Worm (Caenorhabditis elegans): ENCODE results near the gene C23H5.12.

The C23H5.12 gene

ce11 chrIV:2149247-2149756 is 16.0 kb downstream of the C23H5.12 start, which contains the start of gene C54E4.5 (continued):
- TF ChIP-seq alr-1 (tag; optimal IDR thresholded peaks at IDR 0.05; ENCODE audit: borderline replicate concordance) (no peak), nhr-71 (tag; optimal IDR thresholded peaks at IDR 0.05) (peak; percentile 44), tlp-1 (tag; optimal IDR thresholded peaks at IDR 0.05) (no peak), ceh-90 (tag; optimal IDR thresholded peaks at IDR 0.05) (no peak), rnt-1 (tag; optimal IDR thresholded peaks at IDR 0.05) (peak; percentile 3), unc-130 (tag; optimal IDR thresholded peaks at IDR 0.05) (no peak)

ce11 chrIV:2156239-2156638 is 23.0 kb downstream of the C23H5.12 start:
- TF ChIP-seq nhr-90 (tag; optimal IDR thresholded peaks at IDR 0.05; ENCODE audit: poor library complexity) (no peak), nhr-28 (tag; optimal IDR thresholded peaks at IDR 0.05) (no peak), lin-35 (GFP tag; optimal IDR thresholded peaks at IDR 0.05) (no peak), nhr-85 (tag) (no peak), fkh-10 (GFP tag; optimal IDR thresholded peaks at IDR 0.05) (no peak), dsc-1 (tag; optimal IDR thresholded peaks at IDR 0.05) (no peak), ces-1 (GFP tag; optimal IDR thresholded peaks at IDR 0.05) (no peak), zag-1 (tag; optimal IDR thresholded peaks at IDR 0.05) (no peak)

DNA sequence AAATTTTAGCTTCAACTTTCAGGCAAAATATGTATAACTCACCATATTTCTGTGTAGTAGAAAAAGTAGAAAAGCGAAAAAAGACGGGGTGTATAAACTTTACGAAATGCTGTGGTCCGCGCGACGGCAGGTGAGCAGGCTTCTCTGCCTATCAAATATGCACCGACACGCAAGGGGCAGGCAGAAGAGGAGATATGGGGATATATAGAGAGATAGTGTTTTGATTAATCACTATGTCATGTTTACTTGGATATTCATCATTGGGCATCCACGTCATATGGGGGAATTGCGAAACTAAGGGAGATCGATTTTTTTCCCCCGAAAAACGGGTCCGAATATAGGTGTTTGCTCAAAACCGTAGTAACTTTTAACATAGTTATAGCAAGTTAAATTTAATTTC is 25.8 kb downstream of the C23H5.12 start, which contains the start of gene gcy-37:
Gene gcy-37, minus strand, starts transcription at position 101 of the 400 bp plus-strand sequence.
- TF ChIP-seq ceh-88 (GFP tag; IDR thresholded peaks at IDR 0.05) (no peak), ceh-90 (tag; optimal IDR thresholded peaks at IDR 0.05) (no peak), nhr-77 (tag; optimal IDR thresholded peaks at IDR 0.05) (no peak)

ce11 chrIV:2162256-2162655 is 29.0 kb downstream of the C23H5.12 start:
- TF ChIP-seq nhr-28 (tag; optimal IDR thresholded peaks at IDR 0.05) (peak; percentile 50), unc-30 (tag; optimal IDR thresholded peaks at IDR 0.05) (no peak), zip-4 (GFP tag; optimal IDR thresholded peaks at IDR 0.05) (no peak), nhr-77 (tag; optimal IDR thresholded peaks at IDR 0.05) (peak; percentile 59), sup-37 (GFP tag; optimal IDR thresholded peaks at IDR 0.05) (no peak), pqm-1 (tag; optimal IDR thresholded peaks at IDR 0.05) (no peak), C34B4.2 (tag; optimal IDR thresholded peaks at IDR 0.05) (no peak)

- TF ChIP-seq ets-5 (GFP tag; IDR thresholded peaks at IDR 0.05) (no peak), nhr-77 (tag; optimal IDR thresholded peaks at IDR 0.05) (peak; percentile 25), vab-15 (tag; optimal IDR thresholded peaks at IDR 0.05) (no peak), sox-4 (tag; optimal IDR thresholded peaks at IDR 0.05) (no peak), efl-1 (optimal IDR thresholded peaks at IDR 0.05) (no peak), efl-1 (GFP tag; optimal IDR thresholded peaks at IDR 0.05 in 1 of 2) (peak in 1 of 2 experiments; percentile 90)
Measured at ce11 chrIV:2168514-2168913, 35.2 kb downstream of the C23H5.12 start, which contains the start of gene C54E4.4. TSS of gene C54E4.4 (minus strand) at chrIV:2168614.

DNA sequence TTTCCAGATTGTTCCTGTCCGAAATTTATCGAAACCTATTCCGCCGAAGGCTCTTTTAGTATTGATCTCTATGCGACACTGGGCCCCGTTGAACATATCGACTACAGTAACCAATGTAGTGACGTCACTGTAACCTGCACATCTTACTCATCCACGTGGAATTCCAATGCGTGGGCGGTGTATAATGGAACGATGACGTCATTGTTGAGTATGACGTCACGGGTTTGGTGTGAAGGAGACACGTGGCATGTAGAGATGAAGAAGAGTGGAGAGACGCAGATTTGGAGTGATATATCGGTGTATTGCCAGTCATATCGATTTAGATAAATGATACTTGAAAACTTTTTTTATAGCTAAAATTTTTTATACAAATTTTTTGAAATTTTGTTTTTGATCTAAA is 37.1 kb downstream of the C23H5.12 start:
- TF ChIP-seq nhr-85 (tag), result no peak
- TF ChIP-seq aha-1 (tag; optimal IDR thresholded peaks at IDR 0.05), result no peak
- TF ChIP-seq snu-23 (GFP tag; optimal IDR thresholded peaks at IDR 0.05), result no peak
- TF ChIP-seq ceh-82 (tag; optimal IDR thresholded peaks at IDR 0.05), result no peak
- TF ChIP-seq irx-1 (tag; optimal IDR thresholded peaks at IDR 0.05), result no peak
- TF ChIP-seq ceh-88 (GFP tag; IDR thresholded peaks at IDR 0.05), result no peak
- no peak for TF ChIP-seq vab-15 (tag; optimal IDR thresholded peaks at IDR 0.05)

ce11 chrIV:2172880-2173279 is 39.6 kb downstream of the C23H5.12 start:
- TF ChIP-seq fkh-10 (GFP tag; optimal IDR thresholded peaks at IDR 0.05) (peak; percentile 68), dsc-1 (tag; optimal IDR thresholded peaks at IDR 0.05) (no peak)
